Fruit fly (Drosophila melanogaster): ENCODE data around the gene hd.

DNA sequence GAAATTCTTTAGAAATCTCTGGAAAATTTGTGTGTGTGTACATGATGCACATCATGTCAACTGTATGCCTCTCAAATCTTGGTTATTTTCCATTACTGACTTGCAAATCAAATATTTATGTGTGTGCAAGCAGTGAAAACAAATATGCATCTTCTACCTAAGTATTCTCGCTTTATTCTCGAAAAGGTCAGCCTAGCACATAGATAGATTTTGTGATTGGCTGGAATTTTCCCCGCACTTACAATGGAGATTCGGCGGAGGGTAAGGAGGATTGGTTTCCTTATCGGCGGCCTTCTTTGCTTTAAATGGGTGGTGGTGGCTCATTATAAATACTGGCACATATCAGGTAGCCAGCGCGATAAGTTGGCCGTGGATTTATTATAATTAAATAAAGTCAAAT is 46.9 kb downstream of the hd start:
- TF ChIP-seq Dll (optimal IDR thresholded peaks at IDR 0.05) (no peak), usp (GFP tag; optimal IDR thresholded peaks at IDR 0.05) (no peak), pan (optimal IDR thresholded peaks at IDR 0.05) (no peak)

All from whole organism.